Fruit fly (Drosophila melanogaster): ENCODE measurements around the gene Gas8.
A peak's percentile ranks its signal among the peaks of the same experiment; 100 is the strongest.

Gas8 gene

dm6 chrX:3444800-3445199 is 59.9 kb downstream of the Gas8 start:
- peak; percentile 86 for TF ChIP-seq noc (tag; optimal IDR thresholded peaks at IDR 0.05)

- peak; percentile 64 for TF ChIP-seq noc (tag; optimal IDR thresholded peaks at IDR 0.05)
Observed at dm6 chrX:3443902-3444301, 60.7 kb downstream of the Gas8 start.

dm6 chrX:3442543-3443207 is 62.0 kb downstream of the Gas8 start:
- TF ChIP-seq noc (tag; optimal IDR thresholded peaks at IDR 0.05): no peak

All from whole organism, larva.